Fruit fly (Drosophila melanogaster) whole organism, prepupa: Measurements from ENCODE around the gene mRpS18C.

Experiments used
- Blimp-1 ChIP-seq: fragments of 200-800 bp; sonication (Bioruptor generic); optimal IDR thresholded peaks from 3 replicates; lab custom pipeline; 2017; ENCODE audit warnings: missing biosample characterization, missing genetic modification characterization, mild to moderate bottlenecking, moderate library complexity, missing genetic modification reagents
- CG10669 ChIP-seq: fragments of 200-800 bp; sonication (Bioruptor generic); optimal IDR thresholded peaks from 3 replicates; lab custom pipeline; 2018; ENCODE audit warnings: missing biosample characterization, mild to moderate bottlenecking, missing genetic modification characterization, moderate library complexity
- CG11294 ChIP-seq: fragments of 200-800 bp; sonication (Bioruptor generic); IDR thresholded peaks from 2 replicates; pipeline ENCODE4 v1.3.6; 2022; ENCODE audit warnings: missing biosample characterization, missing genetic modification characterization
- CG15336 ChIP-seq: fragments of 200-800 bp; sonication (Bioruptor generic); IDR thresholded peaks from 2 replicates; pipeline ENCODE4 v1.3.6; 2022; ENCODE audit warnings: missing biosample characterization, missing genetic modification characterization
- CG1621 ChIP-seq: fragments of 200-800 bp; sonication (Bioruptor generic); optimal IDR thresholded peaks from 3 replicates; lab custom pipeline; 2018; ENCODE audit warnings: missing biosample characterization, mild to moderate bottlenecking, missing genetic modification characterization
- CG3032 ChIP-seq: fragments of 200-800 bp; optimal IDR thresholded peaks from 2 replicates; lab custom pipeline; 2019; ENCODE audit warnings: missing biosample characterization, mild to moderate bottlenecking, missing genetic modification characterization, moderate library complexity
- CG31627 ChIP-seq: fragments of 200-800 bp; sonication (Bioruptor generic); optimal IDR thresholded peaks from 3 replicates; lab custom pipeline; 2016; ENCODE audit warnings: missing biosample characterization, missing genetic modification characterization
- CG32006 ChIP-seq: fragments of 200-800 bp; sonication (Bioruptor generic); optimal IDR thresholded peaks from 3 replicates; lab custom pipeline; 2017; ENCODE audit warnings: missing biosample characterization, mild to moderate bottlenecking, missing genetic modification characterization
- CG34406 ChIP-seq: fragments of 200-800 bp; sonication (Bioruptor generic); optimal IDR thresholded peaks from 3 replicates; lab custom pipeline; 2016; ENCODE audit warnings: missing biosample characterization, missing genetic modification characterization
- CG3919 ChIP-seq: fragments of 200-800 bp; sonication (Bioruptor generic); optimal IDR thresholded peaks from 3 replicates; lab custom pipeline; 2016; ENCODE audit warnings: missing biosample characterization, missing genetic modification characterization
- CG6163 ChIP-seq: fragments of 200-800 bp; sonication (Bioruptor generic); IDR thresholded peaks from 3 replicates; pipeline ENCODE4 v1.3.6; 2022; ENCODE audit warnings: missing biosample characterization, missing genetic modification characterization
- CG6792 ChIP-seq: fragments of 200-800 bp; sonication (Bioruptor generic); optimal IDR thresholded peaks from 3 replicates; lab custom pipeline; 2016; ENCODE audit warnings: missing biosample characterization, missing genetic modification characterization
- CG8119 ChIP-seq: fragments of 200-800 bp; sonication (Bioruptor generic); IDR thresholded peaks from 3 replicates; pipeline ENCODE4 v1.3.6; 2022; ENCODE audit warnings: missing biosample characterization, missing genetic modification characterization
- Eip75B ChIP-seq: fragments of 200-800 bp; sonication (Bioruptor generic); optimal IDR thresholded peaks from 3 replicates; lab custom pipeline; 2016; ENCODE audit warnings: missing biosample characterization, missing genetic modification characterization
- Eip78C ChIP-seq: fragments of 200-800 bp; sonication (Bioruptor generic); peaks from one replicate; lab custom pipeline; 2016; ENCODE audit warnings: missing biosample characterization, missing genetic modification characterization
- Eip93F ChIP-seq: fragments of 200-800 bp; sonication (Bioruptor generic); optimal IDR thresholded peaks from 2 replicates; lab custom pipeline; 2016; ENCODE audit warnings: missing biosample characterization, mild to moderate bottlenecking, missing genetic modification characterization
- Ets96B ChIP-seq: fragments of 200-800 bp; optimal IDR thresholded peaks from 2 replicates; lab custom pipeline; 2019; ENCODE audit warnings: missing biosample characterization, mild to moderate bottlenecking, missing genetic modification characterization, moderate library complexity
- Hr38 ChIP-seq: sonication (Bioruptor generic); optimal IDR thresholded peaks from 2 replicates; lab custom pipeline; 2016; ENCODE audit warnings: missing biosample characterization, missing genetic modification characterization
- Hr4 ChIP-seq: fragments of 200-800 bp; sonication (Bioruptor generic); optimal IDR thresholded peaks from 3 replicates; lab custom pipeline; 2016; ENCODE audit warnings: missing biosample characterization, missing genetic modification characterization
- Met ChIP-seq: fragments of 200-800 bp; sonication (Bioruptor generic); optimal IDR thresholded peaks from 3 replicates; lab custom pipeline; 2016; ENCODE audit warnings: missing biosample characterization, missing genetic modification characterization
- Sox102F ChIP-seq: fragments of 200-800 bp; sonication (Bioruptor generic); optimal IDR thresholded peaks from 2 replicates; lab custom pipeline; 2016; ENCODE audit warnings: missing biosample characterization, mild to moderate bottlenecking, missing genetic modification characterization
- Sox14 ChIP-seq: fragments of 200-800 bp; sonication (Bioruptor generic); optimal IDR thresholded peaks from 3 replicates; lab custom pipeline; 2016; ENCODE audit warnings: missing biosample characterization, missing genetic modification characterization
- achi ChIP-seq: fragments of 200-800 bp; sonication (Bioruptor generic); optimal IDR thresholded peaks from 3 replicates; lab custom pipeline; 2016; ENCODE audit warnings: missing biosample characterization, missing genetic modification characterization
- dac ChIP-seq: fragments of 200-800 bp; sonication (Bioruptor generic); optimal IDR thresholded peaks from 2 replicates; lab custom pipeline; 2017; ENCODE audit warnings: missing biosample characterization, mild to moderate bottlenecking, missing genetic modification characterization
- esn ChIP-seq: fragments of 200-800 bp; sonication (Bioruptor generic); optimal IDR thresholded peaks from 2 replicates; lab custom pipeline; 2016; ENCODE audit warnings: missing biosample characterization, mild to moderate bottlenecking, missing genetic modification characterization, moderate library complexity
- fd59A ChIP-seq: fragments of 200-800 bp; sonication (Bioruptor generic); optimal IDR thresholded peaks from 2 replicates; lab custom pipeline; 2017; ENCODE audit warnings: missing biosample characterization, mild to moderate bottlenecking, missing genetic modification characterization, missing genetic modification reagents
- fd85E ChIP-seq: fragments of 200-800 bp; sonication (Bioruptor generic); optimal IDR thresholded peaks from 3 replicates; lab custom pipeline; 2016; ENCODE audit warnings: missing biosample characterization, missing genetic modification characterization
- fkh ChIP-seq: fragments of 200-800 bp; sonication (Bioruptor generic); optimal IDR thresholded peaks from 3 replicates; lab custom pipeline; 2017; ENCODE audit warnings: missing biosample characterization, mild to moderate bottlenecking, missing genetic modification characterization, moderate library complexity
- lz ChIP-seq: fragments of 200-800 bp; sonication (Bioruptor generic); optimal IDR thresholded peaks from 3 replicates; lab custom pipeline; 2016; ENCODE audit warnings: missing biosample characterization, missing genetic modification characterization
- ss ChIP-seq, 2 experiments: fragments of 200-800 bp; sonication (Bioruptor generic); optimal IDR thresholded peaks; 2 replicates in 1 of 2; 3 replicates in 1 of 2; lab custom pipeline; 2017 to 2018; ENCODE audit warnings: mild to moderate bottlenecking in 2 of 2, missing biosample characterization in 2 of 2, missing genetic modification characterization in 2 of 2, moderate library complexity in 1 of 2
- svp ChIP-seq: fragments of 200-800 bp; sonication (Bioruptor generic); peaks from one replicate; lab custom pipeline; 2016; ENCODE audit warnings: missing biosample characterization, missing genetic modification characterization
- topi ChIP-seq: fragments of 200-800 bp; sonication (Bioruptor generic); optimal IDR thresholded peaks from 3 replicates; lab custom pipeline; 2016; ENCODE audit warnings: missing biosample characterization, missing genetic modification characterization
- vri ChIP-seq: fragments of 200-800 bp; sonication (Bioruptor generic); optimal IDR thresholded peaks from 3 replicates; lab custom pipeline; 2016; ENCODE audit warnings: missing biosample characterization, mild to moderate bottlenecking, missing genetic modification characterization

Gene mRpS18C

DNA sequence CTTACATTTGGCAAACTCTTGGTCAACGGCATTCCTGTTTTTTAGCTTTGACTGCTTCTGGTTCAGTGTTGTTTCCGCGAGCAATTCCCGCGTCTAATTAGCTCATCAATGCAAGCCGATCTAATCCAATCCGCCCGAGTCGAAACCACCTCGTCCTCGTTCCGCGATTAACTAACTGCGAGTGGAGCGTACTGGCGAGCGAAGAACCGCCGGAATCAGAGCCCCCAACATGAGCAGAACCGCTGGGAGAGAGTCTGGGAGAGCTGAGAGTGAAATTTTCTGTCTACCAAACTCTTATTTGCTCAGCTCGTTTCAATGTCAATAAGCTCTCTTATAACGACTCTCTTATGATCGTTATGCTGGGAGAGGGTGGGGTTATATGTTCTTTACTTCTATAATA is 26.4 kb downstream of the mRpS18C start (continued):
- peak; percentile 87 for TF ChIP-seq fd85E (GFP tag; lab: Kevin White, UChicago)
- TF ChIP-seq Eip93F (GFP tag; lab: Kevin White, UChicago) = no peak
- TF ChIP-seq CG11294 = no peak
- no peak for TF ChIP-seq svp (GFP tag; lab: Kevin White, UChicago)
- TF ChIP-seq CG6163 (GFP tag; lab: Robert Waterston, UW) = peak; percentile 68
- TF ChIP-seq Eip75B (GFP tag; lab: Kevin White, UChicago) = peak; percentile 49
- peak; percentile 21 for TF ChIP-seq Blimp-1
- TF ChIP-seq Sox14 (GFP tag; lab: Kevin White, UChicago) = no peak
- peak; percentile 49 to 58 for TF ChIP-seq ss (GFP tag; optimal IDR thresholded peaks at IDR 0.05; lab: Kevin White, UChicago)
- peak; percentile 86 for TF ChIP-seq CG1621 (tag; lab: Kevin White, UChicago)
- peak; percentile 84 for TF ChIP-seq Eip78C
- TF ChIP-seq CG34406 (GFP tag; lab: Kevin White, UChicago) = peak; percentile 52
- no peak for TF ChIP-seq dac (GFP tag; lab: Kevin White, UChicago)
- no peak for TF ChIP-seq CG3032
- peak; percentile 73 for TF ChIP-seq achi (GFP tag; lab: Kevin White, UChicago)
- no peak for TF ChIP-seq Ets96B (tag; lab: Kevin White, UChicago)
- peak; percentile 78 for TF ChIP-seq Sox102F (GFP tag; lab: Kevin White, UChicago)

DNA sequence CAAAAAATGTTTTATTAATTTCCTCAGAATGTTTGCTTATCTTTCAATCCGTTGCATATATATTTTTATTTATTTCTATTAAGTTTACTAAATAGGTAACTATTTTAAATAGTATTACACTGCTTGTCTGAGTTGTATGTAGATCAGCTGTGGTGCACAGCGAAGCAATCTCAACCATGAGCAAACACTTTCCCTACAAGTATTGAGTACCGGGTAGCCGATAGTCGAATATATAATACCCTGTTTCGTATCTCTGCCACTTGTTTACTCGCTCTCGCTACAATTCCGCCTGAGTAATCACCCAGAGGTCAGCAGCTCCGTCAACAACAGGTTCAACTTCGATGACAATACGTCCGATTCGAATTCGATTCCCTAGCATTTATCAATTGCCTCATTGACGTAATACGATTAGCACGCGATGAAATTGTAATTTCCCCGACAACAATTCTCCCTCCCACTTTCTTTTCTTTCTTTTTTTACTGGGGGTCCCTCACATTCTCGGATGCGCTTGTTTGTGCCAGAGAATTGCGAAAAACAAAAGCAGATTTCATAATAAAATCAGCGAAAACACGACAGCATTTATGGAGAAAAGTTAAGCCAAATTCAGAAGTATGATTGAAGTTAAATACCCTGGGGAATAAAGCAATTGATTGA is 27.0 kb downstream of the mRpS18C start:
- TF ChIP-seq fkh (no peak), Hr38 (GFP tag; lab: Kevin White, UChicago) (no peak), vri (GFP tag; lab: Kevin White, UChicago) (peak; percentile 75), CG3919 (no peak), fd59A (no peak), CG31627 (GFP tag; lab: Kevin White, UChicago) (no peak), svp (GFP tag; lab: Kevin White, UChicago) (peak; percentile 96), CG11294 (no peak), CG10669 (GFP tag; lab: Kevin White, UChicago) (no peak), CG32006 (GFP tag; lab: Kevin White, UChicago) (peak; percentile 0), lz (GFP tag; lab: Kevin White, UChicago) (no peak)

DNA sequence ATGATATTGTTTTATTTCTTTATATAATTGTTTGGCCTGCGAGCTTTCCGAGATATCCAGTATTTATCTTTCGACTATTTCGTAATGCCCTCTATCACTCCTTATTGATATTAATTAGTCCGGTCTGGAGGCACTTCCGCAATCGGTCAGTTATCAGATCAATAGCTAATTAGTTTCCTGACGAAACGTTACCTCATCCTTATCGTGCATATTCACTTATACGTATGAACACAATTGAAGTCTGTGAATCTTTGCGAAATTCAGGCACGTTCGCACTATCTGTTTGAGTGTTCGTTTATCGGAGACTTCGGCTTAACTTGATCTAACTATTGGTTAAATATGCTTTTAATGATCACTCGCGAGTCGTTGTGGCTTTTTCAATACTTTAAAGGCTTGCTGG is 29.5 kb downstream of the mRpS18C start:
- TF ChIP-seq CG1621 (tag; lab: Kevin White, UChicago) = no peak
- no peak for TF ChIP-seq Sox14 (GFP tag; lab: Kevin White, UChicago)
- no peak for TF ChIP-seq CG8119
- no peak for TF ChIP-seq CG15336 (GFP tag; lab: Robert Waterston, UW)
- TF ChIP-seq vri (GFP tag; lab: Kevin White, UChicago) = no peak

DNA sequence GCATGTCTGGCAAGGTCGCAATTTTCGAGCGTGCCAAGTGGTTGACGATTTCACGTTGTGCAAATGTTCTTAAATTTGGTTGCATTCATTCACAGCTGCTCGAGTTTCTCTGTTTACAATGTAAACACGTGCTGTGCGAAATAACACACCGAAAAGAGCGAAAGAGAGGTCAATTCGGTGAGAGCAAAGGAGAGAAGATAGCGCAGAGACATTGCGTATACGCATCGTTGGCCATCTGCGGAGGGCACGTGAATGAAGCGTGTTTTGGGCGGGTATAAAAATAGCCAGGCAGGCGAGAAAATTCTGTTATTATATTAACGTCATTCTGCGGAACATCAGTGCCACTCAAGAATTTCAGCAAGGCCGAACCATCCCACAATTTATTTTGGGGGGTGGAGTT is 30.7 kb downstream of the mRpS18C start:
- TF ChIP-seq CG6792 (GFP tag; lab: Kevin White, UChicago) = peak; percentile 3
- no peak for TF ChIP-seq CG3032
- no peak for TF ChIP-seq CG15336 (GFP tag; lab: Robert Waterston, UW)
- TF ChIP-seq CG3919 = peak; percentile 8
- peak; percentile 52 for TF ChIP-seq Met (GFP tag; lab: Kevin White, UChicago)
- TF ChIP-seq CG6163 (GFP tag; lab: Robert Waterston, UW) = peak; percentile 32; the same call in 1 of the 3 replicates
- peak; percentile 26 for TF ChIP-seq Eip78C
- TF ChIP-seq topi (GFP tag; lab: Kevin White, UChicago) = peak; percentile 8
- peak; percentile 38 for TF ChIP-seq esn (GFP tag; lab: Kevin White, UChicago)
- TF ChIP-seq Hr4 = no peak
- peak; percentile 83 for TF ChIP-seq svp (GFP tag; lab: Kevin White, UChicago)
- TF ChIP-seq CG31627 (GFP tag; lab: Kevin White, UChicago) = peak; percentile 15
- peak; percentile 1 for TF ChIP-seq Sox102F (GFP tag; lab: Kevin White, UChicago)
